Worm (Caenorhabditis elegans): ENCODE measurements around the gene F13D12.8.

F13D12.8 gene

ce11 chrII:11694432-11694831 is 38.0 kb downstream of the F13D12.8 start (continued):
- TF ChIP-seq unc-3 (GFP tag; conservative IDR thresholded peaks at IDR 0.05) (no peak), unc-3 (tag; optimal IDR thresholded peaks at IDR 0.05) (no peak), npax-4 (tag; optimal IDR thresholded peaks at IDR 0.05) (no peak), ceh-34 (tag; optimal IDR thresholded peaks at IDR 0.05) (no peak), pax-1 (tag; optimal IDR thresholded peaks at IDR 0.05) (no peak), elt-2 (tag; optimal IDR thresholded peaks at IDR 0.05) (no peak), ttx-3 (tag; optimal IDR thresholded peaks at IDR 0.05) (no peak), ceh-18 (tag; optimal IDR thresholded peaks at IDR 0.05) (peak; percentile 14), gmeb-2 (tag; optimal IDR thresholded peaks at IDR 0.05) (no peak), ahr-1 (tag; optimal IDR thresholded peaks at IDR 0.05) (no peak), nhr-232 (tag; optimal IDR thresholded peaks at IDR 0.05) (no peak), rnt-1 (tag; optimal IDR thresholded peaks at IDR 0.05) (peak; percentile 18), pha-4 (tag; optimal IDR thresholded peaks at IDR 0.05) (no peak), unc-86 (tag; optimal IDR thresholded peaks at IDR 0.05) (peak; percentile 18), nfya-1 (tag; optimal IDR thresholded peaks at IDR 0.05) (peak; percentile 37), nhr-11 (tag; optimal IDR thresholded peaks at IDR 0.05) (no peak), hlh-6 (tag; optimal IDR thresholded peaks at IDR 0.05) (no peak), ceh-45 (GFP tag; IDR thresholded peaks at IDR 0.05) (no peak), C08G9.2 (tag; optimal IDR thresholded peaks at IDR 0.05) (no peak), C38D4.7 (GFP tag; optimal IDR thresholded peaks at IDR 0.05) (no peak), ceh-14 (tag; optimal IDR thresholded peaks at IDR 0.05) (no peak), pqm-1 (tag; optimal IDR thresholded peaks at IDR 0.05) (no peak), unc-55 (GFP tag; optimal IDR thresholded peaks at IDR 0.05) (no peak), unc-42 (tag; optimal IDR thresholded peaks at IDR 0.05) (no peak), ref-2 (tag; optimal IDR thresholded peaks at IDR 0.05) (no peak), zip-5 (tag; optimal IDR thresholded peaks at IDR 0.05) (no peak), lim-6 (tag; optimal IDR thresholded peaks at IDR 0.05) (no peak), dmd-4 (tag; optimal IDR thresholded peaks at IDR 0.05; ENCODE audit: borderline replicate concordance) (no peak), pha-2 (tag; optimal IDR thresholded peaks at IDR 0.05) (no peak), che-1 (tag; optimal IDR thresholded peaks at IDR 0.05) (peak; percentile 8), Y22D7AL.16 (tag; optimal IDR thresholded peaks at IDR 0.05) (no peak), fax-1 (tag; optimal IDR thresholded peaks at IDR 0.05) (no peak)

- TF ChIP-seq K02D7.2 (tag; optimal IDR thresholded peaks at IDR 0.05), result no peak
- TF ChIP-seq C08G9.2 (tag; optimal IDR thresholded peaks at IDR 0.05), result no peak
- TF ChIP-seq C38D4.7 (GFP tag; optimal IDR thresholded peaks at IDR 0.05), result no peak
- TF ChIP-seq unc-55 (GFP tag; optimal IDR thresholded peaks at IDR 0.05), result no peak
- TF ChIP-seq nfya-1 (tag; optimal IDR thresholded peaks at IDR 0.05), result no peak
- TF ChIP-seq sox-2 (GFP tag; IDR thresholded peaks at IDR 0.05), result no peak
- TF ChIP-seq hlh-13 (GFP tag; optimal IDR thresholded peaks at IDR 0.05), result no peak
- TF ChIP-seq pag-3 (tag; optimal IDR thresholded peaks at IDR 0.05; ENCODE audit: borderline replicate concordance), result no peak
- TF ChIP-seq hlh-8 (tag; optimal IDR thresholded peaks at IDR 0.05), result no peak
- no peak for TF ChIP-seq nhr-232 (tag; optimal IDR thresholded peaks at IDR 0.05)
- no peak for TF ChIP-seq ahr-1 (tag; optimal IDR thresholded peaks at IDR 0.05)
- no peak for TF ChIP-seq gmeb-2 (tag; optimal IDR thresholded peaks at IDR 0.05)
- no peak for TF ChIP-seq hlh-6 (tag; optimal IDR thresholded peaks at IDR 0.05)
- TF ChIP-seq odd-2 (tag; optimal IDR thresholded peaks at IDR 0.05), result no peak
- no peak for TF ChIP-seq che-1 (tag; optimal IDR thresholded peaks at IDR 0.05)
- no peak for TF ChIP-seq rnt-1 (tag; optimal IDR thresholded peaks at IDR 0.05)
- no peak for TF ChIP-seq mec-3 (tag; optimal IDR thresholded peaks at IDR 0.05; ENCODE audit: borderline replicate concordance)
- no peak for TF ChIP-seq ceh-30 (tag; optimal IDR thresholded peaks at IDR 0.05)
- no peak for TF ChIP-seq ets-4 (tag; optimal IDR thresholded peaks at IDR 0.05)
These were observed 41.5 kb downstream of the F13D12.8 start for ce11 chrII:11690868-11691267.

- TF ChIP-seq ceh-30 (tag; optimal IDR thresholded peaks at IDR 0.05) (no peak), tbx-7 (tag; optimal IDR thresholded peaks at IDR 0.05) (no peak), C08G9.2 (tag; optimal IDR thresholded peaks at IDR 0.05) (no peak), fkh-6 (tag; optimal IDR thresholded peaks at IDR 0.05) (no peak), pha-2 (tag; optimal IDR thresholded peaks at IDR 0.05) (no peak), elt-4 (tag; optimal IDR thresholded peaks at IDR 0.05) (no peak), pat-9 (tag; optimal IDR thresholded peaks at IDR 0.05) (no peak), pha-4 (tag; optimal IDR thresholded peaks at IDR 0.05) (no peak), rnt-1 (tag; optimal IDR thresholded peaks at IDR 0.05) (no peak), che-1 (tag; optimal IDR thresholded peaks at IDR 0.05) (no peak), pax-1 (tag; optimal IDR thresholded peaks at IDR 0.05) (no peak), unc-86 (tag; optimal IDR thresholded peaks at IDR 0.05) (no peak), K09A11.1 (tag; optimal IDR thresholded peaks at IDR 0.05; ENCODE audit: insufficient read depth) (no peak), ceh-14 (tag; optimal IDR thresholded peaks at IDR 0.05) (no peak)
These were observed 42.5 kb downstream of the F13D12.8 start for ce11 chrII:11689941-11690340.
